Fruit fly (Drosophila melanogaster): Measurements from ENCODE around the gene CG13893.
A peak's percentile ranks its signal among the peaks of the same experiment; 100 is the strongest.

The CG13893 gene

dm6 chr3L:589290-590281 lies 14.2 kb downstream of the CG13893 start (continued):
- peak; percentile 87 for TF ChIP-seq Gug (GFP tag; IDR thresholded peaks at IDR 0.05)
- peak; percentile 68 for TF ChIP-seq CG6276 (GFP tag; optimal IDR thresholded peaks at IDR 0.05)
- peak; percentile 85 for TF ChIP-seq Ets96B (tag; optimal IDR thresholded peaks at IDR 0.05)
- TF ChIP-seq CG16779 (tag; optimal IDR thresholded peaks at IDR 0.05) = peak; percentile 80
- peak; percentile 84 for TF ChIP-seq CG6792 (GFP tag; optimal IDR thresholded peaks at IDR 0.05)
- peak; percentile 9 for TF ChIP-seq Hr38 (GFP tag; optimal IDR thresholded peaks at IDR 0.05)
- peak; percentile 90 for TF ChIP-seq CG10631 (GFP tag; optimal IDR thresholded peaks at IDR 0.05)
- peak; percentile 75 to 85 for TF ChIP-seq ss (GFP tag; optimal IDR thresholded peaks at IDR 0.05)
- peak; percentile 93 for TF ChIP-seq CG3919 (GFP tag; optimal IDR thresholded peaks at IDR 0.05)
- TF ChIP-seq Met (GFP tag; optimal IDR thresholded peaks at IDR 0.05) = no peak

dm6 chr3L:589174-589289 lies 14.8 kb downstream of the CG13893 start, which contains the start of gene Kah:
TSS of gene Kah (minus strand) at chr3L:589274.
- TF ChIP-seq OdsH (GFP tag; optimal IDR thresholded peaks at IDR 0.05) (no peak), ss (GFP tag; optimal IDR thresholded peaks at IDR 0.05) (no peak), Eip78C (GFP tag) (no peak), Hr39 (GFP tag; optimal IDR thresholded peaks at IDR 0.05) (no peak)

dm6 chr3L:587827-588226 lies 16.0 kb downstream of the CG13893 start:
- TF ChIP-seq Sox14 (GFP tag; optimal IDR thresholded peaks at IDR 0.05) (no peak), svp (GFP tag) (no peak), CG15336 (GFP tag; IDR thresholded peaks at IDR 0.05) (no peak), CG7368 (GFP tag; optimal IDR thresholded peaks at IDR 0.05) (no peak), CG16779 (tag; optimal IDR thresholded peaks at IDR 0.05) (no peak), Eip93F (GFP tag; optimal IDR thresholded peaks at IDR 0.05) (no peak), cyc (GFP tag; optimal IDR thresholded peaks at IDR 0.05) (no peak), CG31627 (GFP tag; optimal IDR thresholded peaks at IDR 0.05) (no peak), topi (GFP tag; optimal IDR thresholded peaks at IDR 0.05) (no peak)

dm6 chr3L:586582-587213 lies 17.1 kb downstream of the CG13893 start:
- TF ChIP-seq Hr4 (GFP tag; optimal IDR thresholded peaks at IDR 0.05) = no peak
- TF ChIP-seq lz (GFP tag; optimal IDR thresholded peaks at IDR 0.05) = no peak

dm6 chr3L:581037-581436 lies 22.8 kb downstream of the CG13893 start, which contains the start of gene Ppm1:
TSS of gene Ppm1 (plus strand) at chr3L:581337.
- TF ChIP-seq svp (GFP tag) (peak; percentile 11), CG9139 (GFP tag; optimal IDR thresholded peaks at IDR 0.05) (no peak)

- TF ChIP-seq CG15336 (GFP tag; IDR thresholded peaks at IDR 0.05) (no peak), CG31627 (GFP tag; optimal IDR thresholded peaks at IDR 0.05) (no peak), esn (GFP tag; optimal IDR thresholded peaks at IDR 0.05) (no peak), Hr4 (GFP tag; optimal IDR thresholded peaks at IDR 0.05) (no peak), acj6 (GFP tag; optimal IDR thresholded peaks at IDR 0.05) (no peak), lz (GFP tag; optimal IDR thresholded peaks at IDR 0.05) (no peak), OdsH (GFP tag; optimal IDR thresholded peaks at IDR 0.05) (no peak), CG7368 (GFP tag; optimal IDR thresholded peaks at IDR 0.05) (no peak), CG10631 (GFP tag; optimal IDR thresholded peaks at IDR 0.05) (no peak), CG6854 (GFP tag; optimal IDR thresholded peaks at IDR 0.05) (no peak), CG11902 (GFP tag; optimal IDR thresholded peaks at IDR 0.05) (no peak), CG11294 (GFP tag; IDR thresholded peaks at IDR 0.05) (no peak), eg (GFP tag; IDR thresholded peaks at IDR 0.05) (no peak), Sox14 (GFP tag; optimal IDR thresholded peaks at IDR 0.05) (no peak), CG8119 (GFP tag; IDR thresholded peaks at IDR 0.05) (no peak), Hr38 (GFP tag; optimal IDR thresholded peaks at IDR 0.05) (no peak), dac (GFP tag; optimal IDR thresholded peaks at IDR 0.05) (no peak), CG8632 (GFP tag; optimal IDR thresholded peaks at IDR 0.05) (no peak), CG6276 (GFP tag; optimal IDR thresholded peaks at IDR 0.05) (no peak)
These were observed 30.9 kb downstream of the CG13893 start for dm6 chr3L:572940-573339.

All from whole organism, prepupa.